Worm (Caenorhabditis elegans) whole organism, L1 larva: ENCODE measurements around the gene col-43.

Source experiments
- ama-1 ChIP-seq: fragments of 150-350 bp; optimal IDR thresholded peaks from 2 replicates; lab custom pipeline; 2014
- isw-1 ChIP-seq: fragments of 200-800 bp; sonication (Bioruptor generic); IDR thresholded peaks from 2 replicates; pipeline ENCODE4 v1.3.6; 2022; ENCODE audit warnings: missing genetic modification characterization, missing compliant biosample characterization
- mep-1 ChIP-seq: fragments of 150-350 bp; optimal IDR thresholded peaks from 2 replicates; lab custom pipeline; 2014; ENCODE audit warnings: missing biosample characterization, missing genetic modification characterization
- nhr-11 ChIP-seq: fragments of 150-350 bp; optimal IDR thresholded peaks from 2 replicates; lab custom pipeline; 2014; ENCODE audit warnings: missing biosample characterization, missing genetic modification characterization
- pqm-1 ChIP-seq: sonication (generic microtip); optimal IDR thresholded peaks from 3 replicates; lab custom pipeline; 2017; ENCODE audit warnings: missing biosample characterization, missing genetic modification characterization
- tbx-2 ChIP-seq: sonication (generic microtip); optimal IDR thresholded peaks from 2 replicates; lab custom pipeline; 2016; ENCODE audit warnings: missing genetic modification characterization, missing compliant biosample characterization
- unc-130 ChIP-seq: fragments of 150-350 bp; optimal IDR thresholded peaks from 2 replicates; lab custom pipeline; 2017; ENCODE audit warnings: missing biosample characterization, missing genetic modification characterization, inconsistent platforms
- unc-30 ChIP-seq: sonication (generic microtip); optimal IDR thresholded peaks from 2 replicates; lab custom pipeline; 2017; ENCODE audit warnings: missing biosample characterization, missing genetic modification characterization
- unc-62 ChIP-seq: fragments of 150-350 bp; optimal IDR thresholded peaks from 2 replicates; lab custom pipeline; 2014; ENCODE audit warnings: missing biosample characterization, missing genetic modification reagents, missing genetic modification characterization
- ztf-11 ChIP-seq, 2 experiments: sonication (generic microtip); optimal IDR thresholded peaks; 2 replicates each; lab custom pipeline; 2016 to 2017; ENCODE audit warnings: missing genetic modification characterization in 2 of 2, missing biosample characterization in 1 of 2, missing compliant biosample characterization in 1 of 2

DNA sequence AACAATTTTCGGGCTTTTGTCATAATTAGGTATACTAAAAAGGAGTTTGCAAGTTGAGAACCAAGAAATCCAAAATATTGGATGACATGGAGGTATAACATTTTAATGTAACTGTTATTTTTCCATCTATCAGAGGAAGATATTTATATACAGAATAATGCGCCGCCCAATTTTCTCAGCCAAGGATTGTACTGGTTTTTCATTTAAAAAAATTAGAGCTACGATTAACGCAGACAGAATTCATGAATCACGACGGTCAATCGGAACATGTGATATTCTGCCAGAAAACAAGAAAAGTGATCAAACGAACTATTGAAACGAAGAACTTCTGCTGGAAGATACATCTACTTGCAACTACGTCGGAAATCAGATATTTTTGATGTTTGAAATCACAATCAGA is 47.5 kb upstream of the col-43 start, which contains the start of gene str-145:
- TF ChIP-seq ztf-11 (tag; optimal IDR thresholded peaks at IDR 0.05; lab: Kevin White, UChicago), result no peak
- TF ChIP-seq unc-62, result no peak
- no peak for TF ChIP-seq pqm-1 (tag; lab: Kevin White, UChicago)
- no peak for TF ChIP-seq ama-1 (lab: Kevin White, UChicago)
- no peak for TF ChIP-seq unc-30
- no peak for TF ChIP-seq nhr-11 (tag; lab: Kevin White, UChicago)
- no peak for TF ChIP-seq tbx-2 (tag; lab: Kevin White, UChicago)
- TF ChIP-seq unc-130 (tag; lab: Kevin White, UChicago), result no peak
- TF ChIP-seq mep-1, result no peak
- TF ChIP-seq isw-1 (GFP tag; lab: Robert Waterston, UW), result no peak
